Worm (Caenorhabditis elegans): ENCODE measurements around the gene sri-50.
"Not testable (repeated sequence)": the region's sequence is repeated elsewhere in the genome, so short reads cannot be mapped to it uniquely, and the experiment has no call there.

ce11 chrII:3201242-3201641 is 2.3 kb upstream of the sri-50 start, which contains the start of gene sri-48:
- not testable (repeated sequence) for TF ChIP-seq mep-1 (tag; optimal IDR thresholded peaks at IDR 0.05); tbx-8 (GFP tag; optimal IDR thresholded peaks at IDR 0.05); unc-62 (GFP tag; optimal IDR thresholded peaks at IDR 0.05); nhr-28 (tag; optimal IDR thresholded peaks at IDR 0.05); pha-4 (tag; optimal IDR thresholded peaks at IDR 0.05); lin-13 (tag; optimal IDR thresholded peaks at IDR 0.05); sptf-1 (tag; optimal IDR thresholded peaks at IDR 0.05)

Data from whole organism, mixed stage, embryonic.